Worm (Caenorhabditis elegans) whole organism, early embryonic: ENCODE results near the gene usip-1.

Experiments used
- B0310.2 ChIP-seq: sonication (generic microtip); optimal IDR thresholded peaks from 2 replicates; lab custom pipeline; 2016; ENCODE audit warnings: mild to moderate bottlenecking, missing genetic modification characterization, missing compliant biosample characterization
- aly-1 ChIP-seq: sonication (generic microtip); optimal IDR thresholded peaks from 2 replicates; lab custom pipeline; 2016; ENCODE audit warnings: missing genetic modification characterization, missing compliant biosample characterization
- ama-1 ChIP-seq: fragments of 150-350 bp; optimal IDR thresholded peaks from 2 replicates; lab custom pipeline; 2014
- pes-1 ChIP-seq: fragments of 200-800 bp; sonication (Bioruptor generic); IDR thresholded peaks from 2 replicates; pipeline ENCODE4 v1.3.6; 2022; ENCODE audit warnings: missing genetic modification reagents, missing genetic modification characterization, missing compliant biosample characterization
- scrt-1 ChIP-seq: fragments of 200-800 bp; sonication (Bioruptor generic); IDR thresholded peaks from 2 replicates; pipeline ENCODE4 v1.3.6; 2022; ENCODE audit warnings: missing genetic modification characterization, missing compliant biosample characterization
- tbx-11 ChIP-seq: fragments of 200-800 bp; sonication (Bioruptor generic); IDR thresholded peaks from 2 replicates; pipeline ENCODE4 v1.3.6; 2022; ENCODE audit warnings: missing genetic modification characterization, missing compliant biosample characterization
- tbx-37 ChIP-seq: fragments of 200-800 bp; sonication (Bioruptor generic); conservative IDR thresholded peaks from 2 replicates; pipeline ENCODE4 v1.3.6; 2022; ENCODE audit warnings: missing genetic modification reagents, missing genetic modification characterization, missing compliant biosample characterization

DNA sequence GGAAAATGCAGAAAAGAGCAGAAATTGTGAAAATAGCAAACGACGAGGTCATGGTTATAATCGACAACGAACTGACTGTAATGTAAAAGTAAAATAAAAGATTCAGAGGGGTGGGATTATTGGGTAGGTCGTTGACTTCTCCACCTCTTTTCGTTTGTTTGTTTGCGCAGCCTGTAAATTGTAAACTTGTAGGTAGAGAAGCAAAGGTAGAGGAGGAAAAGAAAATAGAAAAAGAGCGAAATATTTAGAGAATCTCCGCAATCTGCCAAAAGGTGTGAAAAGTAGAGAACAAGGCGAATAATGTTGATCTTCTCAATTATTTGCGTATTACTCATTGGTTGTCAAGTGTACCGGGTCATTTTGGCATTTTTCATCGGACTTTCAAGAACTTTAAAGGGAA, 3.4 kb upstream of the usip-1 start, which contains the start of gene ZK863.8:
- TF ChIP-seq B0310.2 (tag; lab: Kevin White, UChicago) (no peak), scrt-1 (no peak), tbx-11 (GFP tag; lab: Robert Waterston, UW) (no peak), aly-1 (no peak), ama-1 (lab: Kevin White, UChicago) (no peak), pes-1 (GFP tag; lab: Robert Waterston, UW) (no peak), tbx-37 (GFP tag; lab: Robert Waterston, UW) (no peak)
